Fruit fly (Drosophila melanogaster) whole organism, embryonic: ENCODE data around the gene crq.

Experiments
- Bgb ChIP-seq: fragments of 200-800 bp; sonication (Bioruptor generic); IDR thresholded peaks from 2 replicates; pipeline ENCODE4 v1.3.6; 2022; ENCODE audit warnings: missing biosample characterization, missing genetic modification characterization; ENCODE audit not compliant: partially characterized antibody
- CG10274 ChIP-seq: fragments of 200-800 bp; sonication (Bioruptor generic); optimal IDR thresholded peaks from 3 replicates; lab custom pipeline; 2017; ENCODE audit warnings: missing biosample characterization, mild to moderate bottlenecking, missing genetic modification characterization
- CG10321 ChIP-seq: fragments of 200-800 bp; sonication (Bioruptor generic); IDR thresholded peaks from 2 replicates; pipeline ENCODE4 v1.3.6; 2022; ENCODE audit warnings: missing biosample characterization, missing genetic modification characterization
- CG11085 ChIP-seq: fragments of 200-800 bp; sonication (Bioruptor generic); IDR thresholded peaks from 2 replicates; pipeline ENCODE4 v1.3.6; 2022; ENCODE audit warnings: missing biosample characterization, missing genetic modification characterization
- CG12219 ChIP-seq: fragments of 200-800 bp; sonication (Bioruptor generic); optimal IDR thresholded peaks from 3 replicates; lab custom pipeline; 2018; ENCODE audit warnings: missing biosample characterization, mild to moderate bottlenecking, missing genetic modification characterization
- CG13296 ChIP-seq: fragments of 200-800 bp; sonication (Bioruptor generic); optimal IDR thresholded peaks from 3 replicates; lab custom pipeline; 2018; ENCODE audit warnings: missing biosample characterization, mild to moderate bottlenecking, missing genetic modification characterization
- CG14965 ChIP-seq: fragments of 200-800 bp; sonication (Bioruptor generic); optimal IDR thresholded peaks from 2 replicates; lab custom pipeline; 2016; ENCODE audit warnings: missing biosample characterization, missing genetic modification characterization, borderline replicate concordance
- CG17361 ChIP-seq: fragments of 200-800 bp; sonication (Bioruptor generic); IDR thresholded peaks from 3 replicates; pipeline ENCODE4 v1.3.6; 2022; ENCODE audit warnings: missing biosample characterization, missing genetic modification characterization
- CG17612 ChIP-seq: fragments of 200-800 bp; sonication (Bioruptor generic); IDR thresholded peaks from 2 replicates; pipeline ENCODE4 v1.3.6; 2022; ENCODE audit warnings: missing biosample characterization, missing genetic modification characterization
- CG17912 ChIP-seq: fragments of 200-800 bp; sonication (Bioruptor generic); optimal IDR thresholded peaks from 2 replicates; lab custom pipeline; 2018; ENCODE audit warnings: missing biosample characterization, mild to moderate bottlenecking, missing genetic modification characterization
- CG18599 ChIP-seq: fragments of 200-800 bp; sonication (Bioruptor generic); optimal IDR thresholded peaks from 3 replicates; lab custom pipeline; 2017; ENCODE audit warnings: missing biosample characterization, missing genetic modification characterization, mild to moderate bottlenecking, moderate library complexity, missing genetic modification reagents
- CG30403 ChIP-seq: fragments of 200-800 bp; sonication (Bioruptor generic); optimal IDR thresholded peaks from 3 replicates; lab custom pipeline; 2016; ENCODE audit warnings: missing biosample characterization, missing genetic modification characterization
- CG30431 ChIP-seq: fragments of 200-800 bp; sonication (Bioruptor generic); optimal IDR thresholded peaks from 2 replicates; lab custom pipeline; 2017; ENCODE audit warnings: missing biosample characterization, missing genetic modification characterization
- CG31388 ChIP-seq: fragments of 200-800 bp; sonication (Bioruptor generic); optimal IDR thresholded peaks from 2 replicates; lab custom pipeline; 2016; ENCODE audit warnings: missing biosample characterization, missing genetic modification characterization
- CG32767 ChIP-seq: fragments of 200-800 bp; sonication (Bioruptor generic); IDR thresholded peaks from 2 replicates; pipeline ENCODE4 v1.3.6; 2022; ENCODE audit warnings: missing biosample characterization, missing genetic modification characterization
- CG34422 ChIP-seq: fragments of 200-800 bp; sonication (Bioruptor generic); IDR thresholded peaks from 3 replicates; pipeline ENCODE4 v1.3.6; 2022; ENCODE audit warnings: missing biosample characterization, missing genetic modification characterization
- CG3726 ChIP-seq: fragments of 200-800 bp; sonication (Bioruptor generic); IDR thresholded peaks from 3 replicates; pipeline ENCODE4, ENCODE4 v1.3.6; 2022; ENCODE audit warnings: missing biosample characterization, missing genetic modification characterization
- CG4328 ChIP-seq: fragments of 200-800 bp; sonication (Bioruptor generic); optimal IDR thresholded peaks from 3 replicates; lab custom pipeline; 2017; ENCODE audit warnings: missing biosample characterization, missing genetic modification reagents, missing genetic modification characterization
- CG6654 ChIP-seq: fragments of 200-800 bp; sonication (Bioruptor generic); optimal IDR thresholded peaks from 2 replicates; lab custom pipeline; 2017; ENCODE audit warnings: missing biosample characterization, mild to moderate bottlenecking, missing genetic modification characterization
- CG7372 ChIP-seq: fragments of 200-800 bp; sonication (Bioruptor generic); IDR thresholded peaks from 2 replicates; pipeline ENCODE4 v1.3.6; 2022; ENCODE audit warnings: missing biosample characterization, missing genetic modification characterization
- CG7963 ChIP-seq: fragments of 200-800 bp; sonication (Bioruptor generic); IDR thresholded peaks from 3 replicates; pipeline ENCODE4 v1.3.6; 2022; ENCODE audit warnings: missing biosample characterization, missing genetic modification characterization; ENCODE audit not compliant: partially characterized antibody
- CG9817 ChIP-seq: fragments of 200-800 bp; sonication (Bioruptor generic); optimal IDR thresholded peaks from 2 replicates; lab custom pipeline; 2018; ENCODE audit warnings: missing biosample characterization, mild to moderate bottlenecking, missing genetic modification characterization, moderate library complexity
- CrebB ChIP-seq: fragments of 200-800 bp; sonication (Bioruptor generic); optimal IDR thresholded peaks from 3 replicates; lab custom pipeline; 2018; ENCODE audit warnings: missing biosample characterization, mild to moderate bottlenecking, missing genetic modification characterization
- Dek ChIP-seq: fragments of 200-800 bp; sonication (Bioruptor generic); optimal IDR thresholded peaks from 3 replicates; lab custom pipeline; 2019; ENCODE audit warnings: missing biosample characterization, mild to moderate bottlenecking, missing genetic modification characterization, moderate library complexity
- Doc3 ChIP-seq: fragments of 200-800 bp; sonication (Bioruptor generic); IDR thresholded peaks from 3 replicates; pipeline ENCODE4 v1.3.6; 2022; ENCODE audit warnings: missing biosample characterization, missing genetic modification characterization; ENCODE audit not compliant: partially characterized antibody
- Elba2 ChIP-seq: fragments of 200-800 bp; sonication (Bioruptor generic); optimal IDR thresholded peaks from 3 replicates; lab custom pipeline; 2016; ENCODE audit warnings: missing biosample characterization, missing genetic modification characterization
- Fer3 ChIP-seq: fragments of 200-800 bp; sonication (Bioruptor generic); optimal IDR thresholded peaks from 2 replicates; lab custom pipeline; 2018; ENCODE audit warnings: missing biosample characterization, mild to moderate bottlenecking, missing genetic modification characterization, moderate library complexity
- Hsf ChIP-seq: fragments of 200-800 bp; sonication (Bioruptor generic); optimal IDR thresholded peaks from 3 replicates; lab custom pipeline; 2016; ENCODE audit warnings: missing biosample characterization, missing genetic modification characterization
- Max ChIP-seq: fragments of 200-800 bp; sonication (Bioruptor generic); optimal IDR thresholded peaks from 2 replicates; lab custom pipeline; 2016; ENCODE audit warnings: missing biosample characterization, mild to moderate bottlenecking, missing genetic modification characterization
- Nf-YB ChIP-seq: fragments of 200-800 bp; sonication (Bioruptor generic); optimal IDR thresholded peaks from 3 replicates; lab custom pipeline; 2019; ENCODE audit warnings: missing biosample characterization, mild to moderate bottlenecking, missing genetic modification characterization, moderate library complexity
- Rx ChIP-seq: fragments of 200-800 bp; sonication (Bioruptor generic); IDR thresholded peaks from 2 replicates; pipeline ENCODE4 v1.3.6; 2022; ENCODE audit warnings: missing biosample characterization, missing genetic modification characterization
- Xrp1 ChIP-seq: fragments of 200-800 bp; sonication (Bioruptor generic); IDR thresholded peaks from 2 replicates; pipeline ENCODE4 v1.3.6; 2022; ENCODE audit warnings: missing biosample characterization, missing genetic modification characterization
- abd-A ChIP-seq: fragments of 200-800 bp; sonication (Bioruptor generic); optimal IDR thresholded peaks from 3 replicates; lab custom pipeline; 2019; ENCODE audit warnings: missing biosample characterization, mild to moderate bottlenecking, missing genetic modification characterization, moderate library complexity
- aop ChIP-seq: fragments of 200-800 bp; sonication (Bioruptor generic); IDR thresholded peaks from 2 replicates; pipeline ENCODE4 v1.3.6; 2022; ENCODE audit warnings: missing biosample characterization, missing genetic modification characterization
- cad ChIP-seq: fragments of >200 bp; optimal IDR thresholded peaks from 2 replicates; lab custom pipeline; 2017; ENCODE audit warnings: missing biosample characterization, missing genetic modification characterization
- corto ChIP-seq: fragments of 200-800 bp; sonication (Bioruptor generic); optimal IDR thresholded peaks from 2 replicates; lab custom pipeline; 2016; ENCODE audit warnings: missing biosample characterization, mild to moderate bottlenecking, missing genetic modification characterization, moderate library complexity
- gem ChIP-seq: fragments of 200-800 bp; sonication (Bioruptor generic); optimal IDR thresholded peaks from 2 replicates; lab custom pipeline; 2019; ENCODE audit warnings: missing biosample characterization, mild to moderate bottlenecking, missing genetic modification characterization, moderate library complexity
- gro ChIP-seq: fragments of 200-800 bp; sonication (Bioruptor generic); optimal IDR thresholded peaks from 2 replicates; lab custom pipeline; 2016; ENCODE audit warnings: missing biosample characterization, missing genetic modification characterization
- oc ChIP-seq: fragments of 200-800 bp; sonication (Bioruptor generic); optimal IDR thresholded peaks from 2 replicates; lab custom pipeline; 2018; ENCODE audit warnings: missing biosample characterization, mild to moderate bottlenecking, missing genetic modification characterization, moderate library complexity
- peb ChIP-seq: fragments of 200-800 bp; sonication (Bioruptor generic); IDR thresholded peaks from 2 replicates; pipeline ENCODE4 v1.3.6; 2022; ENCODE audit warnings: missing biosample characterization, missing genetic modification characterization
- pfk ChIP-seq: fragments of 200-800 bp; sonication (Bioruptor generic); optimal IDR thresholded peaks from 2 replicates; lab custom pipeline; 2018; ENCODE audit warnings: missing biosample characterization, mild to moderate bottlenecking, missing genetic modification characterization, moderate library complexity
- run ChIP-seq: fragments of 200-800 bp; sonication (Bioruptor generic); optimal IDR thresholded peaks from 3 replicates; lab custom pipeline; 2018; ENCODE audit warnings: missing biosample characterization, mild to moderate bottlenecking, missing genetic modification characterization
- slbo ChIP-seq: fragments of 200-800 bp; sonication (Bioruptor generic); IDR thresholded peaks from 2 replicates; pipeline ENCODE4 v1.3.6; 2022; ENCODE audit warnings: missing biosample characterization, missing genetic modification characterization
- sna ChIP-seq: fragments of 200-800 bp; sonication (Bioruptor generic); IDR thresholded peaks from 2 replicates; pipeline ENCODE4 v1.3.6; 2022; ENCODE audit warnings: missing biosample characterization, missing genetic modification characterization; ENCODE audit not compliant: partially characterized antibody
- tna ChIP-seq: fragments of 200-800 bp; sonication (Bioruptor generic); IDR thresholded peaks from 2 replicates; pipeline ENCODE4 v1.3.6; 2022; ENCODE audit warnings: missing biosample characterization, missing genetic modification characterization; ENCODE audit not compliant: partially characterized antibody
- trh ChIP-seq: fragments of 200-800 bp; sonication (Bioruptor generic); optimal IDR thresholded peaks from 2 replicates; lab custom pipeline; 2016; ENCODE audit warnings: missing biosample characterization, missing genetic modification characterization
- unc-4 ChIP-seq: fragments of 200-800 bp; sonication (Bioruptor generic); IDR thresholded peaks from 2 replicates; pipeline ENCODE4 v1.3.6; 2022; ENCODE audit warnings: missing biosample characterization, missing genetic modification characterization; ENCODE audit not compliant: partially characterized antibody
- unpg ChIP-seq: fragments of 200-800 bp; sonication (Bioruptor generic); optimal IDR thresholded peaks from 3 replicates; lab custom pipeline; 2018; ENCODE audit warnings: missing biosample characterization, mild to moderate bottlenecking, missing genetic modification characterization, moderate library complexity
- usp ChIP-seq: fragments of >200 bp; optimal IDR thresholded peaks from 2 replicates; lab custom pipeline; 2017; ENCODE audit warnings: missing biosample characterization, missing genetic modification characterization
- wor ChIP-seq: fragments of 200-800 bp; sonication (Bioruptor generic); IDR thresholded peaks from 2 replicates; pipeline ENCODE4 v1.3.6; 2022; ENCODE audit warnings: missing biosample characterization, missing genetic modification characterization

crq gene

DNA sequence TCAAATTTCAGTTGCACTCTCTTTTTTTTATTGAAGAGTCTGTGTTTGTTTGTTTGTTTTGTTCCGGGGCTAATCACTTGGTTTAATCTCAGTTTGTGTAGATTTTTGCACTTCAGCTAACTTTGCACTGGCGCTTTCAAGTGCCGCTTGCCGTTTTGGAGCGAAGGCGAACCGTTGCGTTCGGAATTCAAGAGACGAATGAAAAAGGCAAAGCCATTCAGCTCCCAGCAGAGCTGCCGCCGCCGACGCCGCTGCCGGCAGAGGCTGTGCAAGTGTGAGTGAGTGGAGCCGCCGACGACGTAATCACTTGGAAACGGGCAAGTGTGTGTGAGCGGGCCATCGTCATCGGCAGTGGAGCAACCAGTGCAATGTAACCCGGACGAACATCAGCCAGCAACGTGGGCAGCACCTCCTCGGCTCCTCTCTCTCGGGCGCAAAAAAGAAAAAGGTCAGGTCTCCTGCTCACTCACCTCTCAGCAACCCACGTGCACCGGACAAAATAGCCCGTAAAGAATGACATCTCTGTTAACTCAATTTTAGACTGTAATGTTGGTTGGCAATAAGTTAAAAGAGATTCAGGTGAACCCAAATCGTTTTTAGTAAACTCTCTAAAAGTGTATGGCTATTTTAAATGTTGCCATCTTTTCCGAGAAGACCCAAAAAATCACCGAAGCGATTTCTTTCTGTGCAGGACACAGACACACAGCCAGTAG lies 26.8 kb upstream of the crq start, which contains the start of gene cbt (continued):
- TF ChIP-seq oc: peak; percentile 94
- TF ChIP-seq unpg (GFP tag; lab: Kevin White, UChicago): peak; percentile 98
- TF ChIP-seq CG18599 (GFP tag; lab: Kevin White, UChicago): peak; percentile 99
- TF ChIP-seq CG10274 (GFP tag; lab: Kevin White, UChicago): peak; percentile 94
- TF ChIP-seq Xrp1 (GFP tag; lab: Robert Waterston, UW): no peak
- no peak for TF ChIP-seq CG32767 (GFP tag; lab: Robert Waterston, UW)
- TF ChIP-seq Fer3 (tag; lab: Kevin White, UChicago): peak; percentile 97
- no peak for TF ChIP-seq CG11085 (GFP tag; lab: Robert Waterston, UW)
- peak; percentile 98 for TF ChIP-seq CG30403
- TF ChIP-seq CG34422 (GFP tag; lab: Robert Waterston, UW): no peak
- TF ChIP-seq aop (GFP tag; lab: Robert Waterston, UW): no peak
- no peak for TF ChIP-seq CG10321 (GFP tag; lab: Robert Waterston, UW)
- no peak for TF ChIP-seq tna
- TF ChIP-seq CG9817 (tag; lab: Kevin White, UChicago): peak; percentile 96
- TF ChIP-seq CG3726 (GFP tag; lab: Robert Waterston, UW): no peak
- TF ChIP-seq Elba2 (GFP tag; lab: Kevin White, UChicago): peak; percentile 64
- no peak for TF ChIP-seq peb (GFP tag; lab: Robert Waterston, UW)
- no peak for TF ChIP-seq Rx (GFP tag; lab: Robert Waterston, UW)
- no peak for TF ChIP-seq CG17612 (GFP tag; lab: Robert Waterston, UW)
- TF ChIP-seq gem: peak; percentile 99
- TF ChIP-seq CG7963 (GFP tag; lab: Robert Waterston, UW): no peak
- peak; percentile 91 for TF ChIP-seq CG6654 (GFP tag; lab: Kevin White, UChicago)
- TF ChIP-seq slbo (GFP tag; lab: Robert Waterston, UW): no peak
- TF ChIP-seq CG4328 (GFP tag; lab: Kevin White, UChicago): peak; percentile 96
- TF ChIP-seq gro (GFP tag; lab: Kevin White, UChicago): peak; percentile 98
- peak; percentile 98 for TF ChIP-seq Dek (tag; lab: Kevin White, UChicago)
- TF ChIP-seq abd-A (tag; lab: Kevin White, UChicago): peak; percentile 94
- peak; percentile 86 for TF ChIP-seq corto
- peak; percentile 91 for TF ChIP-seq trh (GFP tag; lab: Kevin White, UChicago)
- peak; percentile 84 for TF ChIP-seq CG31388 (GFP tag; lab: Kevin White, UChicago)
- peak; percentile 87 for TF ChIP-seq Nf-YB
- TF ChIP-seq Max (GFP tag; lab: Kevin White, UChicago): peak; percentile 96
- TF ChIP-seq CG30431 (GFP tag; lab: Kevin White, UChicago): peak; percentile 96
- no peak for TF ChIP-seq Bgb
- TF ChIP-seq Doc3: no peak
- no peak for TF ChIP-seq CG17361 (GFP tag; lab: Robert Waterston, UW)
- TF ChIP-seq CG12219: peak; percentile 98
- peak; percentile 97 for TF ChIP-seq CG13296 (GFP tag; lab: Kevin White, UChicago)
- peak; percentile 95 for TF ChIP-seq run
- no peak for TF ChIP-seq cad
- no peak for TF ChIP-seq CG7372 (GFP tag; lab: Robert Waterston, UW)
- TF ChIP-seq Hsf (GFP tag; lab: Kevin White, UChicago): peak; percentile 98
- no peak for TF ChIP-seq sna (GFP tag; lab: Robert Waterston, UW)
- TF ChIP-seq CrebB (tag; lab: Kevin White, UChicago): peak; percentile 96
- no peak for TF ChIP-seq unc-4 (GFP tag; lab: Robert Waterston, UW)
- TF ChIP-seq usp (GFP tag; lab: Kevin White, UChicago): no peak
- no peak for TF ChIP-seq wor (GFP tag; lab: Robert Waterston, UW)
- peak; percentile 87 for TF ChIP-seq CG17912 (GFP tag; lab: Kevin White, UChicago)
- peak; percentile 45 for TF ChIP-seq pfk (GFP tag; lab: Kevin White, UChicago)
- peak; percentile 86 for TF ChIP-seq CG14965 (GFP tag; lab: Kevin White, UChicago)
